Worm (Caenorhabditis elegans) whole organism, mixed stage, embryonic: ENCODE results near the gene grk-1.

Source experiments
- bed-3 ChIP-seq: fragments of 200-800 bp; sonication (Bioruptor generic); optimal IDR thresholded peaks from 3 replicates; lab custom pipeline; 2018; ENCODE audit warnings: mild to moderate bottlenecking, missing genetic modification characterization, moderate library complexity, missing compliant biosample characterization
- ceh-83 ChIP-seq: fragments of 200-800 bp; sonication (Bioruptor generic); optimal IDR thresholded peaks from 2 replicates; lab custom pipeline; 2018; ENCODE audit warnings: mild to moderate bottlenecking, missing genetic modification characterization, missing compliant biosample characterization
- lin-32 ChIP-seq: fragments of 200-800 bp; sonication (Bioruptor generic); optimal IDR thresholded peaks from 2 replicates; lab custom pipeline; 2018; ENCODE audit warnings: mild to moderate bottlenecking, missing genetic modification characterization, missing compliant biosample characterization
- unc-62 ChIP-seq: fragments of 150-350 bp; optimal IDR thresholded peaks from 2 replicates; lab custom pipeline; 2014; ENCODE audit warnings: missing biosample characterization, missing genetic modification reagents, missing genetic modification characterization
- ztf-11 ChIP-seq: fragments of 150-350 bp; optimal IDR thresholded peaks from 2 replicates; lab custom pipeline; 2014; ENCODE audit warnings: missing biosample characterization, missing genetic modification characterization

ce11 chrX:9948528-9948927, 50.5 kb downstream of the grk-1 start:
- TF ChIP-seq ztf-11 (tag; lab: Kevin White, UChicago): no peak
- no peak for TF ChIP-seq unc-62 (GFP tag; lab: Kevin White, UChicago)
- no peak for TF ChIP-seq lin-32 (GFP tag; lab: Kevin White, UChicago)
- TF ChIP-seq ceh-83 (GFP tag; lab: Kevin White, UChicago): no peak
- no peak for TF ChIP-seq bed-3 (GFP tag; lab: Kevin White, UChicago)
